Fruit fly (Drosophila melanogaster): ENCODE results near the gene TotA.

- no peak for TF ChIP-seq pan (optimal IDR thresholded peaks at IDR 0.05)
- no peak for TF ChIP-seq usp (GFP tag; optimal IDR thresholded peaks at IDR 0.05)
- TF ChIP-seq psq (optimal IDR thresholded peaks at IDR 0.05), result no peak
- no peak for TF ChIP-seq CG8478 (optimal IDR thresholded peaks at IDR 0.05)
- no peak for TF ChIP-seq Dll (optimal IDR thresholded peaks at IDR 0.05)
- no peak for TF ChIP-seq EcR (GFP tag; optimal IDR thresholded peaks at IDR 0.05)
These were observed 1.9 kb downstream of the TotA start, which contains the start of gene TotC for dm6 chr3R:20872688-20873087.

Data from whole organism.